Fruit fly (Drosophila melanogaster) whole organism, embryonic: ENCODE measurements around the gene Rbf2.

Source experiments
- Bteb2 ChIP-seq: fragments of 200-800 bp; sonication (Bioruptor generic); optimal IDR thresholded peaks from 2 replicates; lab custom pipeline; 2016; ENCODE audit warnings: missing biosample characterization, missing genetic modification characterization
- CG10147 ChIP-seq: fragments of 200-800 bp; sonication (Bioruptor generic); optimal IDR thresholded peaks from 2 replicates; lab custom pipeline; 2019; ENCODE audit warnings: missing biosample characterization, mild to moderate bottlenecking, missing genetic modification characterization, moderate library complexity
- CG10274 ChIP-seq: fragments of 200-800 bp; sonication (Bioruptor generic); optimal IDR thresholded peaks from 3 replicates; lab custom pipeline; 2017; ENCODE audit warnings: missing biosample characterization, mild to moderate bottlenecking, missing genetic modification characterization
- CG12071 ChIP-seq: fragments of 200-800 bp; sonication (Bioruptor generic); optimal IDR thresholded peaks from 3 replicates; lab custom pipeline; 2018; ENCODE audit warnings: missing biosample characterization, mild to moderate bottlenecking, missing genetic modification characterization
- CG12769 ChIP-seq: fragments of 200-800 bp; sonication (Bioruptor generic); optimal IDR thresholded peaks from 2 replicates; lab custom pipeline; 2019; ENCODE audit warnings: missing biosample characterization, mild to moderate bottlenecking, missing genetic modification characterization, moderate library complexity
- CG14441 ChIP-seq: fragments of 200-800 bp; sonication (Bioruptor generic); IDR thresholded peaks from 2 replicates; pipeline ENCODE4 v1.3.6; 2022; ENCODE audit warnings: missing biosample characterization, missing genetic modification characterization
- CG14667 ChIP-seq: fragments of 200-800 bp; sonication (Bioruptor generic); IDR thresholded peaks from 2 replicates; pipeline ENCODE4 v1.3.6; 2022; ENCODE audit warnings: missing biosample characterization, missing genetic modification characterization
- CG14710 ChIP-seq: fragments of 200-800 bp; sonication (Bioruptor generic); optimal IDR thresholded peaks from 3 replicates; lab custom pipeline; 2019; ENCODE audit warnings: missing biosample characterization, mild to moderate bottlenecking, missing genetic modification characterization, moderate library complexity
- CG14965 ChIP-seq: fragments of 200-800 bp; sonication (Bioruptor generic); optimal IDR thresholded peaks from 2 replicates; lab custom pipeline; 2016; ENCODE audit warnings: missing biosample characterization, missing genetic modification characterization, borderline replicate concordance
- CG1647 ChIP-seq: fragments of 200-800 bp; sonication (Bioruptor generic); optimal IDR thresholded peaks from 3 replicates; lab custom pipeline; 2016; ENCODE audit warnings: missing biosample characterization, missing genetic modification characterization
- CG17385 ChIP-seq: fragments of 200-800 bp; sonication (Bioruptor generic); optimal IDR thresholded peaks from 3 replicates; lab custom pipeline; 2018; ENCODE audit warnings: missing biosample characterization, mild to moderate bottlenecking, missing genetic modification characterization
- CG17802 ChIP-seq: fragments of 200-800 bp; sonication (Bioruptor generic); optimal IDR thresholded peaks from 2 replicates; lab custom pipeline; 2018; ENCODE audit warnings: missing biosample characterization, mild to moderate bottlenecking, missing genetic modification characterization, moderate library complexity
- CG2199 ChIP-seq: fragments of 200-800 bp; sonication (Bioruptor generic); IDR thresholded peaks from 3 replicates; pipeline ENCODE4 v1.3.6; 2022; ENCODE audit warnings: missing biosample characterization, missing genetic modification characterization
- CG2875 ChIP-seq: fragments of 200-800 bp; sonication (Bioruptor generic); optimal IDR thresholded peaks from 2 replicates; lab custom pipeline; 2017; ENCODE audit warnings: missing biosample characterization, mild to moderate bottlenecking, missing genetic modification characterization, missing genetic modification reagents
- CG33557 ChIP-seq: fragments of 200-800 bp; sonication (Bioruptor generic); optimal IDR thresholded peaks from 2 replicates; lab custom pipeline; 2019; ENCODE audit warnings: missing biosample characterization, mild to moderate bottlenecking, missing genetic modification characterization, moderate library complexity
- CG34224 ChIP-seq: fragments of 200-800 bp; sonication (Bioruptor generic); IDR thresholded peaks from 3 replicates; pipeline ENCODE4 v1.3.6; 2022; ENCODE audit warnings: missing biosample characterization, missing genetic modification characterization; ENCODE audit not compliant: partially characterized antibody
- CG6254 ChIP-seq: fragments of 200-800 bp; sonication (Bioruptor generic); optimal IDR thresholded peaks from 3 replicates; lab custom pipeline; 2017; ENCODE audit warnings: mild to moderate bottlenecking, missing biosample characterization, missing genetic modification reagents, missing genetic modification characterization
- CG6813 ChIP-seq: fragments of 200-800 bp; sonication (Bioruptor generic); optimal IDR thresholded peaks from 2 replicates; lab custom pipeline; 2017; ENCODE audit warnings: missing biosample characterization, missing genetic modification characterization, mild to moderate bottlenecking, moderate library complexity, missing genetic modification reagents
- CG8290 ChIP-seq, 3 experiments: fragments of 200-800 bp; sonication (Bioruptor generic); optimal IDR thresholded peaks; 2 replicates each; lab custom pipeline; 2016 to 2019; ENCODE audit warnings: missing biosample characterization in 3 of 3, missing genetic modification characterization in 3 of 3, mild to moderate bottlenecking in 2 of 3, moderate library complexity in 1 of 3
- CG8765 ChIP-seq: fragments of 200-800 bp; sonication (Bioruptor generic); IDR thresholded peaks from 2 replicates; pipeline ENCODE4 v1.3.6; 2022; ENCODE audit warnings: missing biosample characterization, missing genetic modification characterization
- D ChIP-seq, 2 experiments: fragments of 200-800 bp in 1 of 2; fragments of >200 bp in 1 of 2; sonication (Bioruptor generic) in 1 of 2; optimal IDR thresholded peaks; 2 replicates in 1 of 2; 3 replicates in 1 of 2; lab custom pipeline; 2017; ENCODE audit warnings: mild to moderate bottlenecking in 1 of 2, missing biosample characterization in 1 of 2, missing genetic modification characterization in 1 of 2, missing genetic modification reagents in 1 of 2
- Dip2 ChIP-seq: fragments of 200-800 bp; sonication (Bioruptor generic); IDR thresholded peaks from 2 replicates; pipeline ENCODE4 v1.3.6; 2022; ENCODE audit warnings: missing biosample characterization, missing genetic modification characterization
- Drgx ChIP-seq: fragments of 200-800 bp; sonication (Bioruptor generic); IDR thresholded peaks from 2 replicates; pipeline ENCODE4 v1.3.6; 2022; ENCODE audit warnings: missing biosample characterization, missing genetic modification characterization
- H15 ChIP-seq: fragments of 200-800 bp; sonication (Bioruptor generic); IDR thresholded peaks from 3 replicates; pipeline ENCODE4 v1.3.6; 2022; ENCODE audit warnings: missing biosample characterization, missing genetic modification characterization
- Hr51 ChIP-seq, 2 experiments: fragments of 200-800 bp; sonication (Bioruptor generic); optimal IDR thresholded peaks; 2 replicates in 1 of 2; 3 replicates in 1 of 2; lab custom pipeline; 2016 to 2018; ENCODE audit warnings: missing biosample characterization in 2 of 2, missing genetic modification characterization in 2 of 2, mild to moderate bottlenecking in 1 of 2, moderate library complexity in 1 of 2
- MBD-R2 ChIP-seq: fragments of 200-800 bp; sonication (Bioruptor generic); IDR thresholded peaks from 2 replicates; pipeline ENCODE4 v1.3.6; 2022; ENCODE audit warnings: missing biosample characterization, missing genetic modification characterization
- Max ChIP-seq: fragments of 200-800 bp; sonication (Bioruptor generic); optimal IDR thresholded peaks from 2 replicates; lab custom pipeline; 2016; ENCODE audit warnings: missing biosample characterization, mild to moderate bottlenecking, missing genetic modification characterization
- Myb ChIP-seq: fragments of 200-800 bp; sonication (Bioruptor generic); optimal IDR thresholded peaks from 2 replicates; lab custom pipeline; 2016; ENCODE audit warnings: missing biosample characterization, missing genetic modification characterization
- Neu2 ChIP-seq: fragments of 200-800 bp; sonication (Bioruptor generic); optimal IDR thresholded peaks from 3 replicates; lab custom pipeline; 2016; ENCODE audit warnings: missing biosample characterization, missing genetic modification characterization, borderline replicate concordance
- Ptx1 ChIP-seq: fragments of 200-800 bp; sonication (Bioruptor generic); IDR thresholded peaks from 2 replicates; pipeline ENCODE4 v1.3.6; 2022; ENCODE audit warnings: missing biosample characterization, missing genetic modification characterization
- Ssrp ChIP-seq: fragments of 200-800 bp; sonication (Bioruptor generic); optimal IDR thresholded peaks from 2 replicates; lab custom pipeline; 2018; ENCODE audit warnings: missing biosample characterization, mild to moderate bottlenecking, missing genetic modification characterization, moderate library complexity
- az2 ChIP-seq: fragments of 200-800 bp; sonication (Bioruptor generic); optimal IDR thresholded peaks from 3 replicates; lab custom pipeline; 2016; ENCODE audit warnings: missing biosample characterization, missing genetic modification characterization
- bigmax ChIP-seq: fragments of 200-800 bp; sonication (Bioruptor generic); optimal IDR thresholded peaks from 2 replicates; lab custom pipeline; 2018; ENCODE audit warnings: missing biosample characterization, mild to moderate bottlenecking, missing genetic modification characterization
- cas ChIP-seq: fragments of 200-800 bp; sonication (Bioruptor generic); IDR thresholded peaks from 2 replicates; pipeline ENCODE4 v1.3.6; 2022; ENCODE audit warnings: missing biosample characterization, missing genetic modification characterization
- exex ChIP-seq: fragments of 200-800 bp; sonication (Bioruptor generic); optimal IDR thresholded peaks from 4 replicates; lab custom pipeline; 2018; ENCODE audit warnings: missing biosample characterization, mild to moderate bottlenecking, missing genetic modification characterization, moderate library complexity
- eyg ChIP-seq: fragments of 200-800 bp; sonication (Bioruptor generic); optimal IDR thresholded peaks from 3 replicates; lab custom pipeline; 2016; ENCODE audit warnings: missing biosample characterization, missing genetic modification characterization
- knrl ChIP-seq: fragments of 200-800 bp; sonication (Bioruptor generic); IDR thresholded peaks from 3 replicates; pipeline ENCODE4 v1.3.6; 2022; ENCODE audit warnings: missing biosample characterization, missing genetic modification characterization; ENCODE audit not compliant: partially characterized antibody
- maf-S ChIP-seq: fragments of 200-800 bp; sonication (Bioruptor generic); optimal IDR thresholded peaks from 2 replicates; lab custom pipeline; 2016; ENCODE audit warnings: missing biosample characterization, missing genetic modification characterization
- p53 ChIP-seq: fragments of 200-800 bp; sonication (Bioruptor generic); optimal IDR thresholded peaks from 2 replicates; lab custom pipeline; 2016; ENCODE audit warnings: missing biosample characterization, missing genetic modification characterization
- pnt ChIP-seq: fragments of 200-800 bp; sonication (Bioruptor generic); optimal IDR thresholded peaks from 3 replicates; lab custom pipeline; 2016; ENCODE audit warnings: missing biosample characterization, missing genetic modification characterization
- scrt ChIP-seq: fragments of 200-800 bp; sonication (Bioruptor generic); optimal IDR thresholded peaks from 2 replicates; lab custom pipeline; 2018; ENCODE audit warnings: missing biosample characterization, mild to moderate bottlenecking, missing genetic modification characterization, moderate library complexity
- sd ChIP-seq: fragments of 200-800 bp; sonication (Bioruptor generic); optimal IDR thresholded peaks from 3 replicates; lab custom pipeline; 2018; ENCODE audit warnings: missing biosample characterization, mild to moderate bottlenecking, missing genetic modification characterization, moderate library complexity
- sima ChIP-seq: fragments of 200-800 bp; sonication (Bioruptor generic); optimal IDR thresholded peaks from 2 replicates; lab custom pipeline; 2016; ENCODE audit warnings: missing biosample characterization, missing genetic modification characterization
- sob ChIP-seq: fragments of 200-800 bp; sonication (Bioruptor generic); IDR thresholded peaks from 2 replicates; pipeline ENCODE4 v1.3.6; 2022; ENCODE audit warnings: missing biosample characterization, missing genetic modification characterization
- tll ChIP-seq, 2 experiments: fragments of 200-800 bp in 1 of 2; fragments of >200 bp in 1 of 2; sonication (Bioruptor generic) in 1 of 2; optimal IDR thresholded peaks; 2 replicates each; lab custom pipeline; 2017 to 2019; ENCODE audit warnings: missing biosample characterization in 2 of 2, missing genetic modification characterization in 2 of 2, mild to moderate bottlenecking in 1 of 2, moderate library complexity in 1 of 2
- wdn ChIP-seq: fragments of 200-800 bp; sonication (Bioruptor generic); IDR thresholded peaks from 2 replicates; pipeline ENCODE4 v1.3.6; 2022; ENCODE audit warnings: missing biosample characterization, missing genetic modification characterization
- z ChIP-seq: fragments of 200-800 bp; sonication (Bioruptor generic); IDR thresholded peaks from 3 replicates; pipeline ENCODE4 v1.3.6; 2022; ENCODE audit warnings: missing biosample characterization, missing genetic modification characterization
- zen ChIP-seq: fragments of 200-800 bp; sonication (Bioruptor generic); optimal IDR thresholded peaks from 3 replicates; lab custom pipeline; 2018; ENCODE audit warnings: missing biosample characterization, mild to moderate bottlenecking, missing genetic modification characterization, moderate library complexity
- zfh2 ChIP-seq: fragments of 200-800 bp; sonication (Bioruptor generic); optimal IDR thresholded peaks from 2 replicates; lab custom pipeline; 2016; ENCODE audit warnings: missing biosample characterization, missing genetic modification characterization

Gene Rbf2

dm6 chr3R:16011698-16012332, 46.6 kb downstream of the Rbf2 start (continued):
- TF ChIP-seq CG2875 (GFP tag; lab: Kevin White, UChicago) (no peak), CG12071 (GFP tag; lab: Kevin White, UChicago) (peak; percentile 54), CG1647 (GFP tag; lab: Kevin White, UChicago) (no peak), D (optimal IDR thresholded peaks at IDR 0.05; lab: Kevin White, UChicago) (no peak), D (GFP tag; optimal IDR thresholded peaks at IDR 0.05; lab: Kevin White, UChicago) (no peak), cas (no peak), az2 (GFP tag; lab: Kevin White, UChicago) (no peak), Max (GFP tag; lab: Kevin White, UChicago) (no peak), p53 (GFP tag; lab: Kevin White, UChicago) (no peak), CG14965 (GFP tag; lab: Kevin White, UChicago) (no peak), sob (no peak), eyg (no peak), Drgx (GFP tag; lab: Robert Waterston, UW) (no peak), pnt (GFP tag; lab: Kevin White, UChicago) (no peak), CG6813 (no peak), CG14710 (tag; lab: Kevin White, UChicago) (no peak), Ssrp (no peak), tll (GFP tag; optimal IDR thresholded peaks at IDR 0.05; lab: Kevin White, UChicago) (no peak), CG10274 (no peak), CG14667 (no peak), Neu2 (GFP tag; lab: Kevin White, UChicago) (no peak), CG17385 (peak; percentile 7), sd (peak; percentile 22), Bteb2 (GFP tag; lab: Kevin White, UChicago) (no peak), zfh2 (GFP tag; lab: Kevin White, UChicago) (no peak), CG17802 (tag; lab: Kevin White, UChicago) (no peak), CG12769 (tag; lab: Kevin White, UChicago) (peak; percentile 54), exex (tag; lab: Kevin White, UChicago) (peak; percentile 80), CG8765 (GFP tag; lab: Robert Waterston, UW) (no peak), knrl (GFP tag; lab: Robert Waterston, UW) (no peak), Hr51 (GFP tag; optimal IDR thresholded peaks at IDR 0.05; lab: Kevin White, UChicago) (peak in 1 of 2 experiments; percentile 43), CG6254 (GFP tag; lab: Kevin White, UChicago) (peak; percentile 36), scrt (GFP tag; lab: Kevin White, UChicago) (peak; percentile 11), sima (GFP tag; lab: Kevin White, UChicago) (no peak), CG10147 (GFP tag; lab: Kevin White, UChicago) (no peak), Ptx1 (GFP tag; lab: Robert Waterston, UW) (no peak), Dip2 (GFP tag; lab: Robert Waterston, UW) (no peak), H15 (GFP tag; lab: Robert Waterston, UW) (no peak), CG14441 (GFP tag; lab: Robert Waterston, UW) (no peak), zen (tag; lab: Kevin White, UChicago) (no peak), MBD-R2 (GFP tag; lab: Robert Waterston, UW) (no peak), maf-S (GFP tag; lab: Kevin White, UChicago) (no peak), z (no peak), wdn (GFP tag; lab: Robert Waterston, UW) (no peak), CG8290 (GFP tag; optimal IDR thresholded peaks at IDR 0.05; lab: Kevin White, UChicago) (no peak), CG8290 (tag; optimal IDR thresholded peaks at IDR 0.05; lab: Kevin White, UChicago) (peak in 1 of 2 experiments; percentile 45), CG33557 (no peak), Myb (GFP tag; lab: Kevin White, UChicago) (no peak), bigmax (GFP tag; lab: Kevin White, UChicago) (no peak), CG34224 (no peak), CG2199 (no peak)
